Fruit fly (Drosophila melanogaster) whole organism, embryonic: ENCODE measurements around the gene CG33489.

Experiments used
- Atf-2 ChIP-seq: fragments of 200-800 bp; sonication (Bioruptor generic); optimal IDR thresholded peaks from 2 replicates; lab custom pipeline; 2016; ENCODE audit warnings: missing biosample characterization, missing genetic modification characterization
- Awh ChIP-seq: fragments of 200-800 bp; sonication (Bioruptor generic); IDR thresholded peaks from 2 replicates; pipeline ENCODE4, ENCODE4 v1.3.6; 2022; ENCODE audit warnings: missing biosample characterization, missing genetic modification characterization
- Bdp1 ChIP-seq: fragments of 200-800 bp; sonication (Bioruptor generic); optimal IDR thresholded peaks from 3 replicates; lab custom pipeline; 2016; ENCODE audit warnings: missing biosample characterization, missing genetic modification characterization
- CG10462 ChIP-seq: fragments of 200-800 bp; sonication (Bioruptor generic); optimal IDR thresholded peaks from 2 replicates; lab custom pipeline; 2016; ENCODE audit warnings: missing biosample characterization, missing genetic modification characterization
- CG10543 ChIP-seq: fragments of 200-800 bp; sonication (Bioruptor generic); optimal IDR thresholded peaks from 3 replicates; lab custom pipeline; 2017; ENCODE audit warnings: missing biosample characterization, mild to moderate bottlenecking, missing genetic modification characterization, moderate library complexity
- CG10959 ChIP-seq: fragments of 200-800 bp; sonication (Bioruptor generic); IDR thresholded peaks from 2 replicates; pipeline ENCODE4 v1.3.6; 2022; ENCODE audit warnings: missing biosample characterization, missing genetic modification characterization
- CG10979 ChIP-seq: fragments of 200-800 bp; sonication (Bioruptor generic); optimal IDR thresholded peaks from 2 replicates; lab custom pipeline; 2018; ENCODE audit warnings: missing biosample characterization, mild to moderate bottlenecking, missing genetic modification characterization, moderate library complexity
- CG17359 ChIP-seq: fragments of 200-800 bp; sonication (Bioruptor generic); optimal IDR thresholded peaks from 3 replicates; lab custom pipeline; 2018; ENCODE audit warnings: missing biosample characterization, mild to moderate bottlenecking, missing genetic modification characterization, moderate library complexity
- CG17912 ChIP-seq: fragments of 200-800 bp; sonication (Bioruptor generic); optimal IDR thresholded peaks from 2 replicates; lab custom pipeline; 2018; ENCODE audit warnings: missing biosample characterization, mild to moderate bottlenecking, missing genetic modification characterization
- CG18764 ChIP-seq: fragments of 200-800 bp; sonication (Bioruptor generic); optimal IDR thresholded peaks from 3 replicates; lab custom pipeline; 2016; ENCODE audit warnings: missing biosample characterization, missing genetic modification characterization
- CG2875 ChIP-seq: fragments of 200-800 bp; sonication (Bioruptor generic); optimal IDR thresholded peaks from 2 replicates; lab custom pipeline; 2017; ENCODE audit warnings: missing biosample characterization, mild to moderate bottlenecking, missing genetic modification characterization, missing genetic modification reagents
- CG30020 ChIP-seq: fragments of 200-800 bp; optimal IDR thresholded peaks from 2 replicates; lab custom pipeline; 2019; ENCODE audit warnings: missing biosample characterization, mild to moderate bottlenecking, missing genetic modification characterization, moderate library complexity
- CG3847 ChIP-seq: fragments of 200-800 bp; sonication (Bioruptor generic); IDR thresholded peaks from 2 replicates; pipeline ENCODE4 v1.3.6; 2022; ENCODE audit warnings: missing biosample characterization, missing genetic modification characterization
- CG4282 ChIP-seq: fragments of 200-800 bp; sonication (Bioruptor generic); optimal IDR thresholded peaks from 2 replicates; lab custom pipeline; 2016; ENCODE audit warnings: missing biosample characterization, missing genetic modification characterization
- CG4854 ChIP-seq: fragments of 200-800 bp; sonication (Bioruptor generic); optimal IDR thresholded peaks from 2 replicates; lab custom pipeline; 2016; ENCODE audit warnings: missing biosample characterization, missing genetic modification characterization, inconsistent platforms
- CG5953 ChIP-seq: fragments of 200-800 bp; sonication (Bioruptor generic); IDR thresholded peaks from 2 replicates; pipeline ENCODE4 v1.3.6; 2022; ENCODE audit warnings: missing biosample characterization, missing genetic modification characterization
- CG6175 ChIP-seq: fragments of 200-800 bp; sonication (Bioruptor generic); IDR thresholded peaks from 3 replicates; pipeline ENCODE4 v1.3.6; 2022; ENCODE audit warnings: missing biosample characterization, missing genetic modification characterization
- CG6272 ChIP-seq: fragments of 200-800 bp; sonication (Bioruptor generic); IDR thresholded peaks from 2 replicates; pipeline ENCODE4 v1.3.6; 2022; ENCODE audit warnings: missing biosample characterization, missing genetic modification characterization
- CG6813 ChIP-seq: fragments of 200-800 bp; sonication (Bioruptor generic); optimal IDR thresholded peaks from 2 replicates; lab custom pipeline; 2017; ENCODE audit warnings: missing biosample characterization, missing genetic modification characterization, mild to moderate bottlenecking, moderate library complexity, missing genetic modification reagents
- CG7839 ChIP-seq: fragments of 200-800 bp; sonication (Bioruptor generic); optimal IDR thresholded peaks from 3 replicates; lab custom pipeline; 2018; ENCODE audit warnings: missing biosample characterization, mild to moderate bottlenecking, missing genetic modification characterization, moderate library complexity
- CHES-1-like ChIP-seq: fragments of 200-800 bp; sonication (Bioruptor generic); optimal IDR thresholded peaks from 2 replicates; lab custom pipeline; 2016; ENCODE audit warnings: missing biosample characterization, missing genetic modification characterization
- CoRest ChIP-seq: fragments of 200-800 bp; sonication (Bioruptor generic); optimal IDR thresholded peaks from 3 replicates; lab custom pipeline; 2018; ENCODE audit warnings: missing biosample characterization, mild to moderate bottlenecking, missing genetic modification characterization, moderate library complexity
- Dek ChIP-seq: fragments of 200-800 bp; sonication (Bioruptor generic); optimal IDR thresholded peaks from 3 replicates; lab custom pipeline; 2019; ENCODE audit warnings: missing biosample characterization, mild to moderate bottlenecking, missing genetic modification characterization, moderate library complexity
- Ets97D ChIP-seq: fragments of 200-800 bp; sonication (Bioruptor generic); optimal IDR thresholded peaks from 3 replicates; lab custom pipeline; 2016; ENCODE audit warnings: missing biosample characterization, missing genetic modification characterization
- HLH54F ChIP-seq: fragments of 200-800 bp; sonication (Bioruptor generic); optimal IDR thresholded peaks from 3 replicates; lab custom pipeline; 2016; ENCODE audit warnings: missing biosample characterization, missing genetic modification characterization
- Hmr ChIP-seq: fragments of 200-800 bp; sonication (Bioruptor generic); optimal IDR thresholded peaks from 3 replicates; lab custom pipeline; 2017; ENCODE audit warnings: mild to moderate bottlenecking, missing biosample characterization, missing genetic modification reagents, missing genetic modification characterization
- Hmx ChIP-seq: fragments of 200-800 bp; sonication (Bioruptor generic); optimal IDR thresholded peaks from 2 replicates; lab custom pipeline; 2016; ENCODE audit warnings: missing biosample characterization, missing genetic modification characterization
- Jarid2 ChIP-seq: fragments of 200-800 bp; sonication (Bioruptor generic); optimal IDR thresholded peaks from 3 replicates; lab custom pipeline; 2017; ENCODE audit warnings: mild to moderate bottlenecking, missing biosample characterization, missing genetic modification reagents, missing genetic modification characterization
- Lpt ChIP-seq: fragments of >200 bp; optimal IDR thresholded peaks from 2 replicates; lab custom pipeline; 2018; ENCODE audit warnings: missing biosample characterization, missing genetic modification characterization
- MTF-1 ChIP-seq: fragments of 200-800 bp; sonication (Bioruptor generic); optimal IDR thresholded peaks from 2 replicates; lab custom pipeline; 2018; ENCODE audit warnings: missing biosample characterization, mild to moderate bottlenecking, missing genetic modification characterization, borderline replicate concordance
- Meics ChIP-seq: fragments of 200-800 bp; sonication (Bioruptor generic); optimal IDR thresholded peaks from 2 replicates; lab custom pipeline; 2017; ENCODE audit warnings: missing biosample characterization, mild to moderate bottlenecking, missing genetic modification characterization
- NK7.1 ChIP-seq: fragments of 200-800 bp; sonication (Bioruptor generic); optimal IDR thresholded peaks from 3 replicates; lab custom pipeline; 2016; ENCODE audit warnings: missing biosample characterization, missing genetic modification characterization
- Poxn ChIP-seq: fragments of 200-800 bp; sonication (Bioruptor generic); IDR thresholded peaks from 2 replicates; pipeline ENCODE4 v1.3.6; 2022; ENCODE audit warnings: missing biosample characterization, missing genetic modification characterization
- Six4 ChIP-seq: fragments of 200-800 bp; sonication (Bioruptor generic); optimal IDR thresholded peaks from 2 replicates; lab custom pipeline; 2016; ENCODE audit warnings: missing biosample characterization, missing genetic modification characterization
- Trl ChIP-seq, 3 experiments: fragments of >200 bp in 2 of 3; fragments of 200-800 bp in 1 of 3; sonication (Bioruptor generic) in 1 of 3; optimal IDR thresholded peaks; 2 replicates in 1 of 3; 3 replicates in 2 of 3; lab custom pipeline; 2016 to 2017; ENCODE audit warnings: missing biosample characterization in 1 of 3, missing genetic modification characterization in 1 of 3
- YL-1 ChIP-seq: fragments of 200-800 bp; sonication (Bioruptor generic); optimal IDR thresholded peaks from 3 replicates; lab custom pipeline; 2017; ENCODE audit warnings: missing biosample characterization, mild to moderate bottlenecking, missing genetic modification characterization
- bab2 ChIP-seq: fragments of 200-800 bp; sonication (Bioruptor generic); optimal IDR thresholded peaks from 2 replicates; lab custom pipeline; 2016; ENCODE audit warnings: missing biosample characterization, missing genetic modification characterization
- ci ChIP-seq: fragments of 200-800 bp; sonication (Bioruptor generic); IDR thresholded peaks from 3 replicates; pipeline ENCODE4 v1.3.6; 2022; ENCODE audit warnings: missing biosample characterization, missing genetic modification characterization
- crol ChIP-seq: fragments of 200-800 bp; sonication (Bioruptor generic); IDR thresholded peaks from 2 replicates; pipeline ENCODE4 v1.3.6; 2022; ENCODE audit warnings: missing biosample characterization, missing genetic modification characterization
- dati ChIP-seq: fragments of 200-800 bp; sonication (Bioruptor generic); IDR thresholded peaks from 2 replicates; pipeline ENCODE4 v1.3.6; 2022; ENCODE audit warnings: missing biosample characterization, missing genetic modification characterization
- disco-r ChIP-seq: fragments of 200-800 bp; sonication (Bioruptor generic); optimal IDR thresholded peaks from 2 replicates; lab custom pipeline; 2016; ENCODE audit warnings: missing biosample characterization, missing genetic modification characterization
- dmrt99B ChIP-seq: fragments of 200-800 bp; sonication (Bioruptor generic); optimal IDR thresholded peaks from 2 replicates; lab custom pipeline; 2018; ENCODE audit warnings: missing biosample characterization, mild to moderate bottlenecking, missing genetic modification characterization, moderate library complexity
- dpn ChIP-seq, 2 experiments: fragments of 200-800 bp; sonication (Bioruptor generic); optimal IDR thresholded peaks; 3 replicates each; lab custom pipeline; 2016; ENCODE audit warnings: missing biosample characterization in 2 of 2, missing genetic modification characterization in 2 of 2
- ftz-f1 ChIP-seq: fragments of 200-800 bp; sonication (Bioruptor generic); optimal IDR thresholded peaks from 2 replicates; lab custom pipeline; 2016; ENCODE audit warnings: missing biosample characterization, missing genetic modification characterization
- gt ChIP-seq: fragments of 200-800 bp; sonication (Bioruptor generic); IDR thresholded peaks from 2 replicates; pipeline ENCODE4 v1.3.6; 2022; ENCODE audit warnings: missing biosample characterization, missing genetic modification characterization
- her ChIP-seq: fragments of 200-800 bp; sonication (Bioruptor generic); optimal IDR thresholded peaks from 2 replicates; lab custom pipeline; 2016; ENCODE audit warnings: missing biosample characterization, missing genetic modification characterization
- lov ChIP-seq, 2 experiments: fragments of 200-800 bp in 1 of 2; fragments of >200 bp in 1 of 2; sonication (Bioruptor generic) in 1 of 2; IDR thresholded peaks in 1 of 2; optimal IDR thresholded peaks in 1 of 2; 2 replicates in 1 of 2; 3 replicates in 1 of 2; pipeline versions ENCODE4 v1.3.6 to Lab custom; 2017 to 2022; ENCODE audit warnings: missing biosample characterization in 1 of 2, missing genetic modification characterization in 1 of 2
- rib ChIP-seq: fragments of 200-800 bp; sonication (Bioruptor generic); IDR thresholded peaks from 2 replicates; pipeline ENCODE4 v1.3.6; 2022; ENCODE audit warnings: missing biosample characterization, missing genetic modification characterization
- stc ChIP-seq: fragments of 200-800 bp; sonication (Bioruptor generic); IDR thresholded peaks from 2 replicates; pipeline ENCODE4 v1.3.6; 2022; ENCODE audit warnings: missing biosample characterization, missing genetic modification characterization
- yki ChIP-seq: fragments of >200 bp; optimal IDR thresholded peaks from 3 replicates; lab custom pipeline; 2018

CG33489 gene

DNA sequence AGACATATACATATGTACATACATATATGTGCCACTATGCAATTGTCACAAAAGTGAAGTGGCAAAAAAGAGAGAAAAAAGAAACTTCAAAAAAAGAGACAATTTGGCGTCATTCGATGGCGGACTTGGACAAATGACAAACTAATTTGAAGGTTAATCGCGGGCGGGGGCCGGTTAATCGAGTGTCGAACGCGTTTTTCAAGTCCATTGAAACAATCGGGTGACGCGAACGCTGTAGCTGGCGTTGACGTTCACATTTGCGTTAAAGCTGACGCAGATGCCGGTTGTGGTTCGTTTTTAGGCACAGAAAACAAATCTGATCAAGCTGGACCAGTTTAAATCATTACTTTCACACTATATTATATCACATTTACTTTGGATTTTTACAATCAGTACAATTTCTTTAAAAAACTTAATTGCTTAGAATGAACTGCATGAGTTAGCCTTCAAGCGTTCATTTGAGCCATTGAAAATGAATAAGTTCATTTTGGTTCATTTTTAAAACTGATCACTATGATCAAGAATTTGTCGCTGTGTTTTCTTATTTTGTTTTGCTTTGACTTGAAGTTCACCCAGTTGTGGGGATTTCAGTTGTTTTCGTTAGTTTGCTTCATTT, 43.0 kb downstream of the CG33489 start (continued):
- TF ChIP-seq CG6272 (GFP tag; lab: Robert Waterston, UW) (no peak), ci (GFP tag; lab: Robert Waterston, UW) (no peak), Awh (GFP tag; lab: Robert Waterston, UW) (0 out of 2 replicates have a peak, but pooled peaks have one; percentile 13), Ets97D (no peak), CG7839 (tag; lab: Kevin White, UChicago) (peak; percentile 58), NK7.1 (GFP tag; lab: Kevin White, UChicago) (no peak), gt (GFP tag; lab: Robert Waterston, UW) (no peak), dpn (GFP tag; optimal IDR thresholded peaks at IDR 0.05; lab: Kevin White, UChicago) (peak; percentile 20 to 66), Dek (no peak), CG18764 (GFP tag; lab: Kevin White, UChicago) (no peak), CG4854 (GFP tag; lab: Kevin White, UChicago) (no peak), Bdp1 (GFP tag; lab: Kevin White, UChicago) (no peak), Poxn (GFP tag; lab: Robert Waterston, UW) (peak; percentile 28; the same call in 1 of the 2 replicates), CG10462 (no peak), Atf-2 (GFP tag; lab: Kevin White, UChicago) (peak; percentile 13), HLH54F (peak; percentile 9), Jarid2 (no peak), yki (no peak), disco-r (no peak), ftz-f1 (peak; percentile 55), CoRest (peak; percentile 58), CG6813 (GFP tag; lab: Kevin White, UChicago) (no peak), rib (no peak), CG2875 (GFP tag; lab: Kevin White, UChicago) (no peak), Hmx (GFP tag; lab: Kevin White, UChicago) (no peak), dmrt99B (peak; percentile 68), lov (optimal IDR thresholded peaks at IDR 0.05; lab: Kevin White, UChicago) (no peak), lov (GFP tag; IDR thresholded peaks at IDR 0.05; lab: Robert Waterston, UW) (no peak), CG10979 (tag; lab: Kevin White, UChicago) (peak; percentile 5), Lpt (GFP tag; lab: Kevin White, UChicago) (no peak), stc (GFP tag; lab: Robert Waterston, UW) (no peak), Hmr (GFP tag; lab: Kevin White, UChicago) (peak; percentile 58), CG6175 (GFP tag; lab: Robert Waterston, UW) (no peak), CG10543 (GFP tag; lab: Kevin White, UChicago) (peak; percentile 72), MTF-1 (GFP tag; lab: Kevin White, UChicago) (no peak), CG3847 (GFP tag; lab: Robert Waterston, UW) (peak; percentile 35; the same call in 1 of the 2 replicates), CG10959 (GFP tag; lab: Robert Waterston, UW) (no peak), bab2 (GFP tag; lab: Kevin White, UChicago) (no peak), her (GFP tag; lab: Kevin White, UChicago) (no peak), CHES-1-like (GFP tag; lab: Kevin White, UChicago) (no peak), CG17912 (GFP tag; lab: Kevin White, UChicago) (no peak), CG30020 (tag; lab: Kevin White, UChicago) (no peak), dati (no peak), crol (no peak), CG4282 (GFP tag; lab: Kevin White, UChicago) (no peak), YL-1 (GFP tag; lab: Kevin White, UChicago) (no peak), Six4 (no peak), Trl (optimal IDR thresholded peaks at IDR 0.05; lab: Kevin White, UChicago) (no peak), Trl (GFP tag; optimal IDR thresholded peaks at IDR 0.05; lab: Kevin White, UChicago) (peak; percentile 38), CG5953 (GFP tag; lab: Robert Waterston, UW) (no peak), CG17359 (tag; lab: Kevin White, UChicago) (peak; percentile 43), Meics (GFP tag; lab: Kevin White, UChicago) (peak; percentile 68)
